Worm (Caenorhabditis elegans): ENCODE results near the gene srh-183.

- TF ChIP-seq fkh-3 (tag; optimal IDR thresholded peaks at IDR 0.05), result no peak
- TF ChIP-seq ekl-4 (GFP tag; IDR thresholded peaks at IDR 0.05), result no peak
- TF ChIP-seq B0035.1 (tag; optimal IDR thresholded peaks at IDR 0.05), result no peak
- TF ChIP-seq lir-1 (GFP tag; conservative IDR thresholded peaks at IDR 0.05), result no peak
- no peak for TF ChIP-seq ceh-79 (tag; optimal IDR thresholded peaks at IDR 0.05)
- TF ChIP-seq ztf-25 (GFP tag; IDR thresholded peaks at IDR 0.05), result no peak
- no peak for TF ChIP-seq lag-1 (GFP tag; IDR thresholded peaks at IDR 0.05)
- TF ChIP-seq F55B11.4 (tag; optimal IDR thresholded peaks at IDR 0.05; ENCODE audit: borderline replicate concordance, insufficient read depth), result no peak
Measured at ce11 chrV:20007470-20007869, 29.4 kb upstream of the srh-183 start, which contains the start of gene Y60A3A.23.
